Worm (Caenorhabditis elegans): Measurements from ENCODE around the gene str-41.

ce11 chrV:7451421-7451820 is 39.6 kb downstream of the str-41 start, which contains the start of gene try-11:
- TF ChIP-seq aly-1 (tag; optimal IDR thresholded peaks at IDR 0.05) (no peak), hmbx-1 (tag; optimal IDR thresholded peaks at IDR 0.05) (no peak), ama-1 (optimal IDR thresholded peaks at IDR 0.05) (no peak), hmg-4 (GFP tag; optimal IDR thresholded peaks at IDR 0.05) (no peak), tbx-11 (GFP tag; IDR thresholded peaks at IDR 0.05) (no peak), sea-1 (GFP tag; conservative IDR thresholded peaks at IDR 0.05) (no peak)
